Worm (Caenorhabditis elegans) whole organism, early embryonic: ENCODE results near the gene ZC204.12.
"Not testable (repeated sequence)": the region's sequence is repeated elsewhere in the genome, so short reads cannot be mapped to it uniquely, and the experiment has no call there.

ENCODE experiments used
- B0310.2 ChIP-seq: sonication (generic microtip); optimal IDR thresholded peaks from 2 replicates; lab custom pipeline; 2016; ENCODE audit warnings: mild to moderate bottlenecking, missing genetic modification characterization, missing compliant biosample characterization
- F13C5.2 ChIP-seq: sonication (generic microtip); optimal IDR thresholded peaks from 2 replicates; lab custom pipeline; 2017; ENCODE audit warnings: mild to moderate bottlenecking, missing genetic modification characterization, inconsistent platforms, missing compliant biosample characterization
- aly-1 ChIP-seq: sonication (generic microtip); optimal IDR thresholded peaks from 2 replicates; lab custom pipeline; 2016; ENCODE audit warnings: missing genetic modification characterization, missing compliant biosample characterization
- ama-1 ChIP-seq: fragments of 150-350 bp; optimal IDR thresholded peaks from 2 replicates; lab custom pipeline; 2014
- ceh-13 ChIP-seq: fragments of 200-800 bp; sonication (Bioruptor generic); optimal IDR thresholded peaks from 2 replicates; lab custom pipeline; 2018; ENCODE audit warnings: mild to moderate bottlenecking, missing genetic modification characterization, missing compliant biosample characterization
- ceh-36 ChIP-seq: sonication (generic microtip); optimal IDR thresholded peaks from 2 replicates; lab custom pipeline; 2016; ENCODE audit warnings: missing genetic modification characterization, inconsistent platforms, missing compliant biosample characterization
- ets-7 ChIP-seq: sonication (generic microtip); optimal IDR thresholded peaks from 2 replicates; lab custom pipeline; 2016; ENCODE audit warnings: missing genotype, missing genetic modification characterization, missing compliant biosample characterization
- flt-1 ChIP-seq: fragments of 200-800 bp; sonication (Bioruptor generic); IDR thresholded peaks from 2 replicates; pipeline ENCODE4 v1.3.6; 2022; ENCODE audit warnings: missing genetic modification characterization, missing compliant biosample characterization
- hmbx-1 ChIP-seq: sonication (generic microtip); optimal IDR thresholded peaks from 2 replicates; lab custom pipeline; 2016; ENCODE audit warnings: mild to moderate bottlenecking, missing genetic modification characterization, missing compliant biosample characterization
- hmg-4 ChIP-seq: fragments of 200-800 bp; sonication (Bioruptor generic); optimal IDR thresholded peaks from 2 replicates; lab custom pipeline; 2018; ENCODE audit warnings: mild to moderate bottlenecking, missing genetic modification characterization, missing compliant biosample characterization
- hnd-1 ChIP-seq: sonication (generic microtip); optimal IDR thresholded peaks from 2 replicates; lab custom pipeline; 2016; ENCODE audit warnings: missing genetic modification characterization, missing compliant biosample characterization
- pes-1 ChIP-seq: fragments of 200-800 bp; sonication (Bioruptor generic); IDR thresholded peaks from 2 replicates; pipeline ENCODE4 v1.3.6; 2022; ENCODE audit warnings: missing genetic modification reagents, missing genetic modification characterization, missing compliant biosample characterization
- scrt-1 ChIP-seq: fragments of 200-800 bp; sonication (Bioruptor generic); IDR thresholded peaks from 2 replicates; pipeline ENCODE4 v1.3.6; 2022; ENCODE audit warnings: missing genetic modification characterization, missing compliant biosample characterization
- sea-1 ChIP-seq: fragments of 200-800 bp; sonication (Bioruptor generic); conservative IDR thresholded peaks from 2 replicates; pipeline ENCODE4 v1.3.6; 2022; ENCODE audit warnings: missing genetic modification characterization, missing compliant biosample characterization
- tbx-11 ChIP-seq: fragments of 200-800 bp; sonication (Bioruptor generic); IDR thresholded peaks from 2 replicates; pipeline ENCODE4 v1.3.6; 2022; ENCODE audit warnings: missing genetic modification characterization, missing compliant biosample characterization
- tbx-37 ChIP-seq: fragments of 200-800 bp; sonication (Bioruptor generic); conservative IDR thresholded peaks from 2 replicates; pipeline ENCODE4 v1.3.6; 2022; ENCODE audit warnings: missing genetic modification reagents, missing genetic modification characterization, missing compliant biosample characterization
- tra-4 ChIP-seq: sonication (generic microtip); optimal IDR thresholded peaks from 2 replicates; lab custom pipeline; 2017; ENCODE audit warnings: missing genetic modification characterization, missing compliant biosample characterization

The ZC204.12 gene

DNA sequence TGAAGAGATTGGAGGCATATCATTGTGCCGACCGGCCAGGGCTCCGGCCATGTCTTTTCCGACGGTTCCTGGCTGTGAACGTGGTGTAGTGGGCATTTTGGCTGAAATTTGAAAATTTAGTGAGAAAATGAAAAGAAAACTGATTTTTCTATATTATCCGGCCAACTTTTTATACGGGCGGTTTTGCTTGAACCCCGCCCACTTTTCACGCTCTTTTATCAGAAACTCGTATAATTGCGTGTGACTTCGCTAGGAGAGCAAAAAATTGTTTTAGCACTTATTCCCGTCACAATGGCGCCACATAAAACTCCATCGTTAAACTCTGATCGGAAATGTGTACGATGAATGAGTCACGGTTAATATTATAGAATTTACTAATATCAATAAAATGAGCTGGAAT lies 24.9 kb downstream of the ZC204.12 start, which contains the start of gene C08E3.13:
Gene C08E3.13, minus strand, starts transcription at position 101 of the 400 bp plus-strand sequence.
- TF ChIP-seq scrt-1 (GFP tag; lab: Robert Waterston, UW); hmbx-1 (tag; lab: Kevin White, UChicago); ama-1 (lab: Kevin White, UChicago): not testable (repeated sequence)

DNA sequence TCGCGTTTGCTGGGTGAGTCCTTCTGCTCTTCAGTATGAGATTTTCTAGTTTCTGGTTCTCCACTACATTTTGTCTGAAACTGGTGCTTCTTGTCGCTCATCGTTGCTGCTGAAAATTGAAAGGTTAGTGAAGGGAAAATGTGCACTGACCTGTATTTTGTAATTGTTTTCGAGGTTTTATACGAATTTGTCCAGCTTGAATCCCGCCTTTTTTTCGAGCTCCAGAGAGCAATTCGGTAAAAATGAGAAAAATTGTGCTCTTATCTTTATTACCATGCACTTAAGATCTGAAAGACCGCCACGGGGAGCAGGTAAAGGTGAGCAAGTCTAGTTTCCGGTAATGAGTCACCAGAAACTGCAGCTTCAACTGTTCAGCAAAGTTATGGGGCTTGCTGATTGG lies 29.3 kb downstream of the ZC204.12 start, which contains the start of gene C08E3.15:
Gene C08E3.15, minus strand, starts transcription at position 101 of the 400 bp plus-strand sequence.
- not testable (repeated sequence) for TF ChIP-seq hmg-4 (GFP tag; lab: Kevin White, UChicago); scrt-1 (GFP tag; lab: Robert Waterston, UW); tbx-11 (GFP tag; lab: Robert Waterston, UW)

DNA sequence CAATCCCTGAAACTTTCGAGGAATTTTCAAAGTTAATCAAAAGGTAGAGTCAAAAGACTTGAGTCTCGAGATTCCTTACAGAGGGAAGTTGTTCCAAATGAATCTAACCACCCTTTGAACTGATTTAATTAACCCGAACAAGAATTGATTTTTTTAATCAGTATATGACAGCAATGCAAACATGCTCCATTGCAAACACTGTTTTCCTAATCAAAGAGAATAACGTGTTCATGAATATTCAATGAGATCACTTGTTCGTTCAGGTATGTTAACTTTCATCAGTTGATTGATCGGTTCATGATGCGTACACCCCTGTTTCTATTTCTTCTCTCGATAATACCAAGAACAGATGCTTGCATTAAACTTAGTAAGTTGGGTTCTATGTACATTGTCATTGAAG lies 31.4 kb downstream of the ZC204.12 start, which contains the start of gene C08E3.14:
Gene C08E3.14, plus strand, starts transcription at position 301 of the 400 bp plus-strand sequence.
- no peak for TF ChIP-seq B0310.2 (tag; lab: Kevin White, UChicago)
- TF ChIP-seq tbx-37 (GFP tag; lab: Robert Waterston, UW), result no peak
- no peak for TF ChIP-seq hmg-4 (GFP tag; lab: Kevin White, UChicago)
- TF ChIP-seq pes-1 (GFP tag; lab: Robert Waterston, UW), result no peak
- TF ChIP-seq aly-1 (tag; lab: Kevin White, UChicago), result no peak
- no peak for TF ChIP-seq tbx-11 (GFP tag; lab: Robert Waterston, UW)

DNA sequence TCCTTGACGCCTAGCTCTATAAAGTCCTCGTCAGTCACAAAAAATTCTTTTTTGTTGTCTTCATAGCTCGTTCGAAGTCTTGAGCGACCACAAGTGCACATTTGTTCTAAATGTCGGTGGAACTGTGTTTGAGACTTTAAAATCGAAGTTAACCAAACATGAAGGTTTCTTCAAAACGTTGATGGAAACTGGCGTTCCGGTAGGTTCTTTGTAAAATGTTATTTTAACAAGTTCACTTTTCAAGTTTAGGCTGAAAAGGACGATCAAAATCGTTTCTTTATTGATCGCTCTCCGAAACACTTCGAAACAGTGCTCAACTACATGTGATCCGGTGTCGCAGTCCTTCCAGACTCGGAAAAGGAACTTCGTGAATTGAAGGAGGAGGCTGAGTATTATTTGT lies 32.5 kb downstream of the ZC204.12 start, which contains the start of gene fbxa-160:
Gene fbxa-160, minus strand, starts transcription at position 101 of the 400 bp plus-strand sequence.
- TF ChIP-seq tra-4 (tag; lab: Kevin White, UChicago) (no peak), B0310.2 (tag; lab: Kevin White, UChicago) (no peak), ama-1 (lab: Kevin White, UChicago) (no peak), ceh-13 (GFP tag; lab: Kevin White, UChicago) (no peak), tbx-37 (GFP tag; lab: Robert Waterston, UW) (no peak), scrt-1 (GFP tag; lab: Robert Waterston, UW) (no peak), ets-7 (tag; lab: Kevin White, UChicago) (no peak), sea-1 (GFP tag; lab: Robert Waterston, UW) (no peak), F13C5.2 (no peak), aly-1 (tag; lab: Kevin White, UChicago) (no peak), hmg-4 (GFP tag; lab: Kevin White, UChicago) (no peak)

DNA sequence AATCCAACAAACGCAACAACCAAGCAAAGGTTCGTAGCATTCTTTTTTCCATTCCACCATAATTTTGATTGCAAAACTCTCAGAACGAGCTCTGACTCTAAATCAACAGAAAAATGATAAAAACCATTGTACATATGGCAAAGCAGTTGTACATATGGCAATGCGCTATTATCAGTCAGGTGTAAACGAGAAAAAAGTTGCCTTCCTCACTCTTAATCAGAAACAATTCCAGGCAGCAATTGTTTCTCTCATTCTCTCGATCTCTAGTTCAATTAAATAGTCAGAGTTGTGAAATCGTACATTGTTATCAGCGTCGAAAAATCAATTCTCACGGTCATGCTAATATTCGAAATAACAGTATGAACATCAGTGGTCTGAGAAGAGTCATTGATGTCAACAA lies 35.3 kb downstream of the ZC204.12 start:
- TF ChIP-seq tra-4 (tag; lab: Kevin White, UChicago), result no peak
- no peak for TF ChIP-seq ets-7 (tag; lab: Kevin White, UChicago)
- TF ChIP-seq aly-1 (tag; lab: Kevin White, UChicago), result no peak
- no peak for TF ChIP-seq ceh-36 (tag; lab: Kevin White, UChicago)
- no peak for TF ChIP-seq pes-1 (GFP tag; lab: Robert Waterston, UW)
- no peak for TF ChIP-seq ceh-13 (GFP tag; lab: Kevin White, UChicago)
- TF ChIP-seq hmg-4 (GFP tag; lab: Kevin White, UChicago), result no peak
- TF ChIP-seq F13C5.2, result no peak
- TF ChIP-seq ama-1 (lab: Kevin White, UChicago), result no peak
- TF ChIP-seq hmbx-1 (tag; lab: Kevin White, UChicago), result no peak
- no peak for TF ChIP-seq tbx-11 (GFP tag; lab: Robert Waterston, UW)
- TF ChIP-seq tbx-37 (GFP tag; lab: Robert Waterston, UW), result no peak
- TF ChIP-seq sea-1 (GFP tag; lab: Robert Waterston, UW), result no peak
- no peak for TF ChIP-seq flt-1 (GFP tag; lab: Robert Waterston, UW)
- no peak for TF ChIP-seq scrt-1 (GFP tag; lab: Robert Waterston, UW)
- TF ChIP-seq B0310.2 (tag; lab: Kevin White, UChicago), result no peak

DNA sequence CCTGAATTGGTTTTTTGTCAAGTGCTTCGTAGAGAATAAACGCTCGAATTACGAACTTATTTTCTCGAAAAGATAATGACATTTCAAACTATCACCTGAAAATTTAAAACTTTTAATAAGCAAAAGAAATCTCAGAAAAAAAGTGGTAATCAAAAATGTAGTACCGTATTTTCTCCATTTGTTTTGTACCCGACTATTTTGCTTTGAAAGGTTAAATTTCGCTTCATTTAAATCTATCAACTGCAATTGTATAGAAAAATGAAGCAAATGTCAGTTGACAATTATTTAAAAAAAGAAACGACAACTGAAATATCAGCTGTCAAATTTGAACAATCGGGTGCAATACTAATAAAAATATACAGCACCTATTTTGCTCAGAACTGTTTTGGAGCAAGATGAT lies 35.9 kb downstream of the ZC204.12 start, which contains the start of gene fbxa-158:
Gene fbxa-158, minus strand, starts transcription at position 101 of the 400 bp plus-strand sequence.
- TF ChIP-seq hmg-4 (GFP tag; lab: Kevin White, UChicago) (no peak), tbx-37 (GFP tag; lab: Robert Waterston, UW) (no peak), F13C5.2 (no peak), flt-1 (GFP tag; lab: Robert Waterston, UW) (no peak), tra-4 (tag; lab: Kevin White, UChicago) (no peak), aly-1 (tag; lab: Kevin White, UChicago) (no peak), pes-1 (GFP tag; lab: Robert Waterston, UW) (no peak)

DNA sequence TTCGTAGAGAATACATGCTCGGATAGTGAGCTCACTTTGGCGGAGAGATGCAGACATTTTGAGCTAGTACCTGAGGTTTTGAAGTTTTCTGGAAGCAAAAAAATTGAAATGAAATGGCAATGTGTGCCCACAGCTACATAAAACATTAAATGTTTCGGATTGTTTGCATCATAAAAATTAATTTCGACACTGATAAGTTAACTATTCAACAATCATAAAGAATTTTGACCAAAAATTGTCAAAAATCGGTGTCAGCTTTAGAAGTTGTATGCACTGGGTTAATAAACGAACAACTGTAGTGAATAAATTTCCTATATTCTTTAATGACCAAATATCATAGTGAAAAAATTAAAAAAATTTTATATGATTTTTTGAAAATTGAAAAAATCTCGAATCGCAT lies 38.2 kb downstream of the ZC204.12 start, which contains the start of gene fbxa-166:
Gene fbxa-166, minus strand, starts transcription at position 101 of the 400 bp plus-strand sequence.
- TF ChIP-seq tra-4 (tag; lab: Kevin White, UChicago) (no peak), F13C5.2 (no peak), aly-1 (tag; lab: Kevin White, UChicago) (no peak), pes-1 (GFP tag; lab: Robert Waterston, UW) (no peak), tbx-37 (GFP tag; lab: Robert Waterston, UW) (no peak), ets-7 (tag; lab: Kevin White, UChicago) (no peak), ceh-13 (GFP tag; lab: Kevin White, UChicago) (no peak), hnd-1 (tag; lab: Kevin White, UChicago) (no peak), tbx-11 (GFP tag; lab: Robert Waterston, UW) (no peak), ceh-36 (tag; lab: Kevin White, UChicago) (no peak), hmg-4 (GFP tag; lab: Kevin White, UChicago) (no peak), hmbx-1 (tag; lab: Kevin White, UChicago) (no peak), ama-1 (lab: Kevin White, UChicago) (no peak)
